Fruit fly (Drosophila melanogaster) Kc167 (cell line): ENCODE data around the gene CG6628.

Source experiments
- Myc ChIP-seq: fragments of >200 bp; optimal IDR thresholded peaks from 2 replicates; lab custom pipeline; 2017; ENCODE audit warnings: missing external identifiers
- Sin3A ChIP-seq: fragments of >200 bp; optimal IDR thresholded peaks from 2 replicates; lab custom pipeline; 2018; ENCODE audit warnings: missing external identifiers
- h ChIP-seq: fragments of >200 bp; optimal IDR thresholded peaks from 3 replicates; lab custom pipeline; 2018; ENCODE audit warnings: missing external identifiers
- psq ChIP-seq: fragments of >200 bp; optimal IDR thresholded peaks from 2 replicates; lab custom pipeline; 2017; ENCODE audit warnings: missing external identifiers
- ttk ChIP-seq: sonication (Bioruptor generic); optimal IDR thresholded peaks from 2 replicates; lab custom pipeline; 2017; ENCODE audit warnings: missing external identifiers

DNA sequence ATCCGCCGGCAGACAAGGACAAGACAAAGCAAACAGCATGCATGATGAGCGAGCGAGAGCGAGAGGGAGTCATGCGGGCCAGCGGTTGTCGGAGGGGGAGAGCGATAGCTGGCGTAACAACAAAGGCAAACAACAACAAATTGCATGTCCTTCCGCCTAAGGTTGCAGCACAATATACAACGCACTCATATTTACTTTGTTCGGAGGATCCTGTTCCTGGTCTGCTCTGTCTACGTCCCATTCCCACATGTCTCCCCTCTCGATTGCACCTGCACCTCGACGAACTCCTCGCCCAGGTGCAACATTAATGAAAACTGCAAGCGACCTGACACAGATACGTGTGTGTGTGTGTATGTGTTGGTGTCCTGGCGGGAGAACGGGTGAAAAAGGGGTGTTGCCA is 22.4 kb upstream of the CG6628 start:
- no peak for TF ChIP-seq psq (lab: Kevin White, UChicago)
- TF ChIP-seq Myc (lab: Kevin White, UChicago): no peak
- no peak for TF ChIP-seq h (lab: Kevin White, UChicago)
- TF ChIP-seq Sin3A (lab: Kevin White, UChicago): no peak
- TF ChIP-seq ttk (lab: Kevin White, UChicago): no peak
